Worm (Caenorhabditis elegans) whole organism, L2 larva: Measurements from ENCODE around the gene srh-30.
A peak's percentile ranks its signal among the peaks of the same experiment; 100 is the strongest.

Source experiments
- ceh-16 ChIP-seq: fragments of 150-350 bp; optimal IDR thresholded peaks from 2 replicates; lab custom pipeline; 2014; ENCODE audit warnings: missing biosample characterization, missing genetic modification characterization
- dmd-4 ChIP-seq: sonication (generic microtip); optimal IDR thresholded peaks from 2 replicates; lab custom pipeline; 2017; ENCODE audit warnings: missing biosample characterization, missing genetic modification characterization
- elt-3 ChIP-seq: sonication (generic microtip); optimal IDR thresholded peaks from 2 replicates; lab custom pipeline; 2017; ENCODE audit warnings: missing biosample characterization, missing genetic modification characterization
- lin-13 ChIP-seq: fragments of 150-350 bp; optimal IDR thresholded peaks from 2 replicates; lab custom pipeline; 2014; ENCODE audit warnings: missing biosample characterization, missing genetic modification reagents, missing genetic modification characterization
- mab-5 ChIP-seq: fragments of 150-350 bp; optimal IDR thresholded peaks from 2 replicates; lab custom pipeline; 2014; ENCODE audit warnings: missing biosample characterization, missing genetic modification characterization
- nhr-11 ChIP-seq: fragments of 150-350 bp; optimal IDR thresholded peaks from 2 replicates; lab custom pipeline; 2014; ENCODE audit warnings: missing biosample characterization, missing genetic modification characterization
- nhr-12 ChIP-seq: fragments of 150-350 bp; optimal IDR thresholded peaks from 2 replicates; lab custom pipeline; 2014; ENCODE audit warnings: missing biosample characterization, missing genetic modification characterization
- nhr-21 ChIP-seq: fragments of 150-350 bp; optimal IDR thresholded peaks from 2 replicates; lab custom pipeline; 2014; ENCODE audit warnings: missing biosample characterization, missing genetic modification characterization
- nhr-237 ChIP-seq: fragments of 150-350 bp; optimal IDR thresholded peaks from 2 replicates; lab custom pipeline; 2014; ENCODE audit warnings: missing biosample characterization, missing genetic modification characterization
- unc-55 ChIP-seq: fragments of 150-350 bp; sonication (generic microtip); optimal IDR thresholded peaks from 3 replicates; lab custom pipeline; 2014; ENCODE audit warnings: missing biosample characterization, missing genetic modification reagents, missing genetic modification characterization
- ztf-4 ChIP-seq: fragments of 150-350 bp; optimal IDR thresholded peaks from 2 replicates; lab custom pipeline; 2014; ENCODE audit warnings: missing biosample characterization, missing genetic modification characterization

DNA sequence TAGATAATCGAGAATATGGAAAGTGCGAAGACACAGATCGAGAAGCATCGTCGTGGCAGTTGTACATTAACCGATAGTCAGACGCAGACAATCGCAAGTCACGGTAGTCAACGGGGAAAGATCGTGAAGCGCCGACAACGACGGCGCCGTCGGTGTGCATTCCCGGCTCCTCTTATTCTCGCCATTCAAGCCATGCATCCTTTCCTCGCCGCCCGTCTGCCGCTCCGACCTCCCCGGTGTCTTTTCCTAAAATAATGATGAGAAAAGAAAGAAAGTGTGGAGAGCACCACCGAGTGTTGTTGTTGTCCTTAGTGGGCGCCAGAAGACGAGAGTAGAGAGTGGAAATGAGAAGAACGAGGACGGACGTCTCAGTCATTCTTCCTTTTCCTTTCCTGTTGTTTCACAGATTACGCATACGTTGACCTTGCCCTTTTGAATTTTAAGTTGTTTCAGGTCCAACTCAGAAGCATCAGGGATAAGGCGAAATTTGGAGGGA lies 22.2 kb upstream of the srh-30 start, which contains the start of gene ZC404.1:
- TF ChIP-seq nhr-12 (tag; lab: Kevin White, UChicago) (no peak), lin-13 (GFP tag; lab: Kevin White, UChicago) (no peak), dmd-4 (no peak), mab-5 (tag; lab: Kevin White, UChicago) (no peak), elt-3 (tag; lab: Kevin White, UChicago) (no peak), nhr-11 (no peak), ztf-4 (tag; lab: Kevin White, UChicago) (no peak), nhr-21 (no peak), unc-55 (peak; percentile 38), ceh-16 (tag; lab: Kevin White, UChicago) (peak; percentile 27), nhr-237 (tag; lab: Kevin White, UChicago) (no peak)
